Worm (Caenorhabditis elegans): ENCODE results near the gene irk-1.

Gene irk-1

ce11 chrX:6799776-6800175, 21.9 kb upstream of the irk-1 start, which contains the start of gene M03A8.3:
Gene M03A8.3, plus strand, starts transcription at chrX:6800053.
- TF ChIP-seq ceh-36 (tag; optimal IDR thresholded peaks at IDR 0.05) = no peak
- TF ChIP-seq tbx-11 (GFP tag; IDR thresholded peaks at IDR 0.05) = no peak
- TF ChIP-seq flt-1 (GFP tag; IDR thresholded peaks at IDR 0.05) = no peak
- no peak for TF ChIP-seq F13C5.2 (tag; optimal IDR thresholded peaks at IDR 0.05)

ce11 chrX:6795843-6796521, 18.1 kb upstream of the irk-1 start:
- TF ChIP-seq tra-4 (tag; optimal IDR thresholded peaks at IDR 0.05) (no peak), pes-1 (GFP tag; IDR thresholded peaks at IDR 0.05) (no peak), ceh-13 (GFP tag; optimal IDR thresholded peaks at IDR 0.05) (no peak), aly-1 (tag; optimal IDR thresholded peaks at IDR 0.05) (no peak), ceh-36 (tag; optimal IDR thresholded peaks at IDR 0.05) (no peak), ama-1 (optimal IDR thresholded peaks at IDR 0.05) (no peak), ets-7 (tag; optimal IDR thresholded peaks at IDR 0.05) (no peak), hnd-1 (tag; optimal IDR thresholded peaks at IDR 0.05) (no peak), tbx-11 (GFP tag; IDR thresholded peaks at IDR 0.05) (no peak), tbx-37 (GFP tag; conservative IDR thresholded peaks at IDR 0.05) (no peak), hmg-4 (GFP tag; optimal IDR thresholded peaks at IDR 0.05) (no peak), hmbx-1 (tag; optimal IDR thresholded peaks at IDR 0.05) (no peak), B0310.2 (tag; optimal IDR thresholded peaks at IDR 0.05) (no peak), scrt-1 (GFP tag; IDR thresholded peaks at IDR 0.05) (no peak), flt-1 (GFP tag; IDR thresholded peaks at IDR 0.05) (no peak), F13C5.2 (tag; optimal IDR thresholded peaks at IDR 0.05) (no peak), sea-1 (GFP tag; conservative IDR thresholded peaks at IDR 0.05) (no peak)

DNA sequence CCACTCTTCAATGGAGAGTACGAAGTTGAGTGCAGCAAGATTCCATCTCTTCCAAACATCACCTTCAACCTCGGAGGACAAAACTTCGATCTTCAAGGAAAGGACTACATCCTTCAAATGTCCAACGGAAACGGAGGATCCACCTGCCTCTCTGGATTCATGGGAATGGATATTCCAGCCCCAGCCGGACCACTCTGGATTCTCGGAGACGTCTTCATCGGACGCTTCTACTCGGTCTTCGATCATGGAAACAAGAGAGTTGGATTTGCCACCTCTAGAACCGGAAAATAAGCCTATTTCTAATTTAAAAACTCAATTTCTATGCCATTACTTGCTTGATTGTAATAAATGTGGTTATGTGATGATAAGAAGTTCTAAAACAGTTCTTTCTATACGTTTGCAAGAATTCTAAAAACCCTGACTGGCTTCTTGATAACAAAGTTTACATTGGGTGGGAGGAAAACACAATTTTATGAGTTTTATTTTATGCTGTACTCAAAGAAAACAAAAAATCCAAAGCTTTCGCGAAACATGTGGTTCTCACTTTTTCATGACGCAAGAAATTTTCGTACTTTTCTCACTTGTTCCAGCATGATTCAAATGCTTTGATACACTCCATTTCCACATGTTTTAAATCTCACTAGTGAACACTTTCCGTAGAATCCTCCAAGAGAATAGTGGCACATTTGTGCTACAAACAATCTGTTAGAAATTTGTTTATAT, 14.5 kb upstream of the irk-1 start:
- TF ChIP-seq ceh-13 (GFP tag; optimal IDR thresholded peaks at IDR 0.05) (no peak), ama-1 (optimal IDR thresholded peaks at IDR 0.05) (no peak), ets-7 (tag; optimal IDR thresholded peaks at IDR 0.05) (no peak), hnd-1 (tag; optimal IDR thresholded peaks at IDR 0.05) (no peak), ceh-36 (tag; optimal IDR thresholded peaks at IDR 0.05) (no peak), pes-1 (GFP tag; IDR thresholded peaks at IDR 0.05) (no peak), tbx-37 (GFP tag; conservative IDR thresholded peaks at IDR 0.05) (no peak), B0310.2 (tag; optimal IDR thresholded peaks at IDR 0.05) (no peak)

DNA sequence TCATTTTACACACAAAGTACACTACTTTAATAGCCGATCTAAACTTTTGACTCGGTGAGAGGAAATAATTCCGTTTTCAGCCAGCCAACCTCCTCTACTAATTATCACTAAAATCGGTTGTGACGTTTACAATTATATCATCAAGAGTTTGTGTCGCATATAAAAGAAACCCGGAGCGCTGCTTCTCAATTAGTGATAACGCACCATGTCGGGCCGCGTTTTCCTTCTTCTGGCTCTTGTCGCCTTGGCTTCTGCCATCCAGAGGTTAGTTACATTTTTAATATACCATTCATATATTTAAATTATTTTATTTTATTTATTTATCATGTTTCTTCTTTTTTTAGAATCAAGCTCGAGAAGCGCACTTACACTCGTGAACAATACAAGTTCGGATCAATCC, 13.1 kb upstream of the irk-1 start, which contains the start of gene asp-3:
asp-3 (plus strand) TSS at position 79 of the 400 bp plus-strand sequence.
- TF ChIP-seq hmg-4 (GFP tag; optimal IDR thresholded peaks at IDR 0.05) (no peak), scrt-1 (GFP tag; IDR thresholded peaks at IDR 0.05) (no peak), sea-1 (GFP tag; conservative IDR thresholded peaks at IDR 0.05) (no peak), aly-1 (tag; optimal IDR thresholded peaks at IDR 0.05) (no peak), tra-4 (tag; optimal IDR thresholded peaks at IDR 0.05) (no peak), flt-1 (GFP tag; IDR thresholded peaks at IDR 0.05) (no peak), ceh-13 (GFP tag; optimal IDR thresholded peaks at IDR 0.05) (no peak), tbx-37 (GFP tag; conservative IDR thresholded peaks at IDR 0.05) (no peak), pes-1 (GFP tag; IDR thresholded peaks at IDR 0.05) (no peak), tbx-11 (GFP tag; IDR thresholded peaks at IDR 0.05) (no peak)

DNA sequence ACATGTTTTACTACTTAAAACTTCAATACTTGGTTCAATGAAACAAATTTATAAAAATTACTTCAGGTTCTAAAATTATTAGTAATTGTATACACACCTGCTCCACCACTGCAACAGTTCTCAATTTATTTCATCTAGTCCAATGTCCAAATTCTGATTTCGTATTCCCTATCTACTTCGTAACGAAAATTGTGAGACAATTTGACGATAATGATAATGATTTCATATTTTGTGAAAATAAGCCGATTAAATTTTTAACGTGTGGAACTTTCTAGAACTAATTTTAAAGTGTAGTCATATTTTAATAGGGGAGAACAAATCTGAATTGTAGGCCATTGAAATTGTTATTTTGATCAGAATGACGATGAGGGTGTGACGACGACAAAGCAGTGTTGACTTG, 12.5 kb upstream of the irk-1 start:
- TF ChIP-seq hnd-1 (tag; optimal IDR thresholded peaks at IDR 0.05) (no peak), scrt-1 (GFP tag; IDR thresholded peaks at IDR 0.05) (no peak), hmbx-1 (tag; optimal IDR thresholded peaks at IDR 0.05) (no peak), B0310.2 (tag; optimal IDR thresholded peaks at IDR 0.05) (no peak), ets-7 (tag; optimal IDR thresholded peaks at IDR 0.05) (no peak), F13C5.2 (tag; optimal IDR thresholded peaks at IDR 0.05) (no peak), pes-1 (GFP tag; IDR thresholded peaks at IDR 0.05) (no peak), hmg-4 (GFP tag; optimal IDR thresholded peaks at IDR 0.05) (no peak), tbx-11 (GFP tag; IDR thresholded peaks at IDR 0.05) (no peak)

- TF ChIP-seq scrt-1 (GFP tag; IDR thresholded peaks at IDR 0.05) (no peak), ets-7 (tag; optimal IDR thresholded peaks at IDR 0.05) (no peak), hmg-4 (GFP tag; optimal IDR thresholded peaks at IDR 0.05) (no peak), pes-1 (GFP tag; IDR thresholded peaks at IDR 0.05) (no peak), hnd-1 (tag; optimal IDR thresholded peaks at IDR 0.05) (no peak), ama-1 (optimal IDR thresholded peaks at IDR 0.05) (no peak), ceh-36 (tag; optimal IDR thresholded peaks at IDR 0.05) (no peak), B0310.2 (tag; optimal IDR thresholded peaks at IDR 0.05) (no peak), flt-1 (GFP tag; IDR thresholded peaks at IDR 0.05) (no peak), hmbx-1 (tag; optimal IDR thresholded peaks at IDR 0.05) (no peak)
These were observed 11.2 kb upstream of the irk-1 start, which contains the start of gene sgca-1 for ce11 chrX:6788965-6789573. Gene sgca-1, minus strand, starts transcription at chrX:6789548.

ce11 chrX:6784181-6784580, 6.3 kb upstream of the irk-1 start, which contains the start of gene bgal-2:
Gene bgal-2, plus strand, starts transcription at chrX:6784411.
- no peak for TF ChIP-seq ceh-13 (GFP tag; optimal IDR thresholded peaks at IDR 0.05)
- no peak for TF ChIP-seq ceh-36 (tag; optimal IDR thresholded peaks at IDR 0.05)
- no peak for TF ChIP-seq flt-1 (GFP tag; IDR thresholded peaks at IDR 0.05)
- TF ChIP-seq scrt-1 (GFP tag; IDR thresholded peaks at IDR 0.05) = no peak
- no peak for TF ChIP-seq aly-1 (tag; optimal IDR thresholded peaks at IDR 0.05)
- no peak for TF ChIP-seq pes-1 (GFP tag; IDR thresholded peaks at IDR 0.05)
- TF ChIP-seq tbx-37 (GFP tag; conservative IDR thresholded peaks at IDR 0.05) = no peak
- TF ChIP-seq ets-7 (tag; optimal IDR thresholded peaks at IDR 0.05) = no peak
